Worm (Caenorhabditis elegans) whole organism, late embryonic: Measurements from ENCODE around the gene fbxa-69.

Source experiments
- C08G9.2 ChIP-seq: sonication (generic microtip); optimal IDR thresholded peaks from 2 replicates; lab custom pipeline; 2016; ENCODE audit warnings: mild to moderate bottlenecking, missing genetic modification characterization, moderate library complexity, missing compliant biosample characterization
- F13H6.1 ChIP-seq: sonication (generic microtip); optimal IDR thresholded peaks from 2 replicates; lab custom pipeline; 2016; ENCODE audit warnings: missing genetic modification characterization, missing compliant biosample characterization
- K02D7.2 ChIP-seq: sonication (generic microtip); optimal IDR thresholded peaks from 2 replicates; lab custom pipeline; 2017; ENCODE audit warnings: mild to moderate bottlenecking, missing genetic modification characterization, missing compliant biosample characterization
- ahr-1 ChIP-seq: sonication (generic microtip); optimal IDR thresholded peaks from 2 replicates; lab custom pipeline; 2016; ENCODE audit warnings: missing genetic modification characterization, missing compliant biosample characterization
- ama-1 ChIP-seq: fragments of 150-350 bp; optimal IDR thresholded peaks from 2 replicates; lab custom pipeline; 2014
- ceh-14 ChIP-seq: sonication (generic microtip); optimal IDR thresholded peaks from 2 replicates; lab custom pipeline; 2016; ENCODE audit warnings: missing genotype, missing genetic modification characterization, missing compliant biosample characterization
- ceh-19 ChIP-seq: fragments of 200-800 bp; sonication (Bioruptor generic); optimal IDR thresholded peaks from 2 replicates; lab custom pipeline; 2018; ENCODE audit warnings: mild to moderate bottlenecking, missing genetic modification characterization, missing compliant biosample characterization
- ceh-2 ChIP-seq: sonication (generic microtip); optimal IDR thresholded peaks from 2 replicates; lab custom pipeline; 2016; ENCODE audit warnings: missing genotype, missing genetic modification characterization, missing compliant biosample characterization
- ceh-22 ChIP-seq: sonication (generic microtip); optimal IDR thresholded peaks from 2 replicates; lab custom pipeline; 2017; ENCODE audit warnings: missing biosample characterization, missing genetic modification characterization
- ceh-24 ChIP-seq: sonication (generic microtip); optimal IDR thresholded peaks from 2 replicates; lab custom pipeline; 2016; ENCODE audit warnings: mild to moderate bottlenecking, missing genetic modification characterization, missing compliant biosample characterization
- ceh-30 ChIP-seq: fragments of 150-350 bp; optimal IDR thresholded peaks from 2 replicates; lab custom pipeline; 2014; ENCODE audit warnings: missing biosample characterization, missing genetic modification characterization
- ceh-31 ChIP-seq: sonication (generic microtip); optimal IDR thresholded peaks from 2 replicates; lab custom pipeline; 2016; ENCODE audit warnings: missing genetic modification characterization, missing compliant biosample characterization
- ceh-45 ChIP-seq: fragments of 200-800 bp; sonication (Bioruptor generic); IDR thresholded peaks from 2 replicates; pipeline ENCODE4 v1.3.6; 2022; ENCODE audit warnings: missing genetic modification reagents, missing genetic modification characterization, missing compliant biosample characterization
- ceh-6 ChIP-seq: fragments of 200-800 bp; sonication (Bioruptor generic); optimal IDR thresholded peaks from 2 replicates; lab custom pipeline; 2018; ENCODE audit warnings: mild to moderate bottlenecking, missing genetic modification characterization, missing compliant biosample characterization
- ceh-9 ChIP-seq: sonication (generic microtip); optimal IDR thresholded peaks from 2 replicates; lab custom pipeline; 2016; ENCODE audit warnings: mild to moderate bottlenecking, missing genetic modification characterization, inconsistent platforms, missing compliant biosample characterization
- dve-1 ChIP-seq: sonication (generic microtip); optimal IDR thresholded peaks from 2 replicates; lab custom pipeline; 2017; ENCODE audit warnings: antibody characterized with exemption, mild to moderate bottlenecking, missing genetic modification characterization, missing compliant biosample characterization
- elt-2 ChIP-seq: sonication (generic microtip); optimal IDR thresholded peaks from 2 replicates; lab custom pipeline; 2016; ENCODE audit warnings: missing genetic modification reagents, missing genetic modification characterization, missing compliant biosample characterization
- elt-4 ChIP-seq: sonication (generic microtip); optimal IDR thresholded peaks from 2 replicates; lab custom pipeline; 2016; ENCODE audit warnings: missing genetic modification characterization, missing compliant biosample characterization
- ets-4 ChIP-seq: sonication (generic microtip); optimal IDR thresholded peaks from 2 replicates; lab custom pipeline; 2016; ENCODE audit warnings: missing genetic modification characterization, missing compliant biosample characterization
- eyg-1 ChIP-seq: sonication (generic microtip); optimal IDR thresholded peaks from 2 replicates; lab custom pipeline; 2016; ENCODE audit warnings: missing genotype, missing genetic modification characterization, missing compliant biosample characterization
- fax-1 ChIP-seq: sonication (generic microtip); optimal IDR thresholded peaks from 2 replicates; lab custom pipeline; 2016; ENCODE audit warnings: missing genotype, missing genetic modification characterization, missing compliant biosample characterization
- fkh-10 ChIP-seq: fragments of 150-350 bp; optimal IDR thresholded peaks from 2 replicates; lab custom pipeline; 2014; ENCODE audit warnings: missing biosample characterization, missing genetic modification reagents, missing genetic modification characterization
- fkh-6 ChIP-seq: sonication (generic microtip); optimal IDR thresholded peaks from 2 replicates; lab custom pipeline; 2016; ENCODE audit warnings: missing genetic modification characterization, missing compliant biosample characterization
- gmeb-2 ChIP-seq: sonication (generic microtip); optimal IDR thresholded peaks from 2 replicates; lab custom pipeline; 2016; ENCODE audit warnings: missing genetic modification characterization, inconsistent platforms, missing compliant biosample characterization
- hlh-15 ChIP-seq: sonication (generic microtip); optimal IDR thresholded peaks from 2 replicates; lab custom pipeline; 2016; ENCODE audit warnings: missing genetic modification characterization, missing compliant biosample characterization
- hlh-30 ChIP-seq: sonication (generic microtip); optimal IDR thresholded peaks from 2 replicates; lab custom pipeline; 2017; ENCODE audit warnings: antibody characterized with exemption, missing genetic modification characterization, missing compliant biosample characterization; ENCODE audit not compliant: insufficient read depth
- hlh-6 ChIP-seq: sonication (generic microtip); optimal IDR thresholded peaks from 2 replicates; lab custom pipeline; 2016; ENCODE audit warnings: missing genotype, missing genetic modification characterization, missing compliant biosample characterization
- lim-6 ChIP-seq: sonication (generic microtip); optimal IDR thresholded peaks from 2 replicates; lab custom pipeline; 2016; ENCODE audit warnings: missing genetic modification characterization, missing compliant biosample characterization
- lin-11 ChIP-seq: fragments of 200-800 bp; sonication (Bioruptor generic); optimal IDR thresholded peaks from 2 replicates; lab custom pipeline; 2018; ENCODE audit warnings: mild to moderate bottlenecking, missing genetic modification characterization, missing compliant biosample characterization
- madf-2 ChIP-seq: sonication (generic microtip); optimal IDR thresholded peaks from 2 replicates; lab custom pipeline; 2017; ENCODE audit warnings: missing genetic modification characterization, missing compliant biosample characterization
- nhr-11 ChIP-seq: fragments of 150-350 bp; optimal IDR thresholded peaks from 2 replicates; lab custom pipeline; 2014; ENCODE audit warnings: missing biosample characterization, missing genetic modification characterization
- nhr-232 ChIP-seq: sonication (generic microtip); optimal IDR thresholded peaks from 2 replicates; lab custom pipeline; 2016; ENCODE audit warnings: missing genetic modification characterization, missing compliant biosample characterization
- odd-2 ChIP-seq: sonication (generic microtip); optimal IDR thresholded peaks from 2 replicates; lab custom pipeline; 2017; ENCODE audit warnings: antibody characterized with exemption, mild to moderate bottlenecking, missing genetic modification characterization, missing compliant biosample characterization
- pax-1 ChIP-seq: fragments of 150-350 bp; optimal IDR thresholded peaks from 2 replicates; lab custom pipeline; 2014; ENCODE audit warnings: missing biosample characterization, missing genetic modification characterization
- pha-4 ChIP-seq: fragments of 150-350 bp; optimal IDR thresholded peaks from 2 replicates; lab custom pipeline; 2018; ENCODE audit warnings: missing biosample characterization, missing genetic modification reagents, missing genetic modification characterization
- ref-2 ChIP-seq: sonication (generic microtip); optimal IDR thresholded peaks from 2 replicates; lab custom pipeline; 2016; ENCODE audit warnings: missing genetic modification characterization, missing compliant biosample characterization
- sdc-2 ChIP-seq: sonication (generic microtip); optimal IDR thresholded peaks from 2 replicates; lab custom pipeline; 2016; ENCODE audit warnings: missing genotype, missing genetic modification characterization, missing compliant biosample characterization
- sox-4 ChIP-seq: sonication (generic microtip); optimal IDR thresholded peaks from 2 replicates; lab custom pipeline; 2017; ENCODE audit warnings: mild to moderate bottlenecking, missing genetic modification characterization, inconsistent platforms, missing compliant biosample characterization
- unc-42 ChIP-seq: sonication (generic microtip); optimal IDR thresholded peaks from 2 replicates; lab custom pipeline; 2016; ENCODE audit warnings: missing genotype, missing genetic modification characterization, missing compliant biosample characterization
- unc-55 ChIP-seq: sonication (generic microtip); optimal IDR thresholded peaks from 2 replicates; lab custom pipeline; 2017; ENCODE audit warnings: missing biosample characterization, missing genetic modification reagents, missing genetic modification characterization

fbxa-69 gene

ce11 chrV:15826110-15826509, 10.3 kb upstream of the fbxa-69 start, which contains the start of gene srbc-51:
srbc-51 (plus strand) TSS chrV:15826410.
- TF ChIP-seq pha-4 (tag; lab: Kevin White, UChicago) (no peak), ceh-22 (tag; lab: Kevin White, UChicago) (no peak), F13H6.1 (tag; lab: Kevin White, UChicago) (no peak), dve-1 (tag; lab: Kevin White, UChicago) (no peak), hlh-6 (tag; lab: Kevin White, UChicago) (no peak), hlh-30 (tag; lab: Kevin White, UChicago) (no peak), elt-2 (tag; lab: Kevin White, UChicago) (no peak), lim-6 (tag; lab: Kevin White, UChicago) (no peak), ceh-45 (GFP tag; lab: Robert Waterston, UW) (no peak), ref-2 (tag; lab: Kevin White, UChicago) (no peak), elt-4 (tag; lab: Kevin White, UChicago) (no peak), fax-1 (tag; lab: Kevin White, UChicago) (no peak), ceh-2 (no peak), unc-55 (GFP tag; lab: Kevin White, UChicago) (no peak), ets-4 (no peak), ceh-31 (no peak)

- no peak for TF ChIP-seq ceh-19 (GFP tag; lab: Kevin White, UChicago)
- TF ChIP-seq ceh-2 = no peak
- no peak for TF ChIP-seq lin-11 (tag; lab: Kevin White, UChicago)
- no peak for TF ChIP-seq ceh-14
- no peak for TF ChIP-seq pha-4 (tag; lab: Kevin White, UChicago)
- TF ChIP-seq eyg-1 (tag; lab: Kevin White, UChicago) = no peak
- no peak for TF ChIP-seq pax-1
Measured at ce11 chrV:15824866-15825265, 9.1 kb upstream of the fbxa-69 start, which contains the start of gene srbc-50. srbc-50 (minus strand) TSS chrV:15824966.

- TF ChIP-seq hlh-6 (tag; lab: Kevin White, UChicago) = no peak
- TF ChIP-seq K02D7.2 (tag; lab: Kevin White, UChicago) = no peak
- no peak for TF ChIP-seq ref-2 (tag; lab: Kevin White, UChicago)
- no peak for TF ChIP-seq ceh-6 (GFP tag; lab: Kevin White, UChicago)
- no peak for TF ChIP-seq gmeb-2 (tag; lab: Kevin White, UChicago)
- no peak for TF ChIP-seq ceh-14
- no peak for TF ChIP-seq odd-2 (tag; lab: Kevin White, UChicago)
- no peak for TF ChIP-seq ceh-30 (tag; lab: Kevin White, UChicago)
- TF ChIP-seq hlh-30 (tag; lab: Kevin White, UChicago) = no peak
- TF ChIP-seq madf-2 (tag; lab: Kevin White, UChicago) = no peak
- TF ChIP-seq ahr-1 (tag; lab: Kevin White, UChicago) = no peak
- TF ChIP-seq elt-2 (tag; lab: Kevin White, UChicago) = no peak
- TF ChIP-seq fkh-6 (tag; lab: Kevin White, UChicago) = no peak
- TF ChIP-seq lin-11 (tag; lab: Kevin White, UChicago) = no peak
- TF ChIP-seq nhr-11 (tag; lab: Kevin White, UChicago) = no peak
- TF ChIP-seq unc-42 (tag; lab: Kevin White, UChicago) = no peak
- no peak for TF ChIP-seq sdc-2 (tag; lab: Kevin White, UChicago)
- TF ChIP-seq ceh-9 (tag; lab: Kevin White, UChicago) = no peak
Measured at ce11 chrV:15821398-15821797, 5.6 kb upstream of the fbxa-69 start, which contains the start of gene srbc-49. srbc-49 (plus strand) TSS chrV:15821698.

ce11 chrV:15819983-15820382, 4.2 kb upstream of the fbxa-69 start, which contains the start of gene srbc-48:
srbc-48 (plus strand) TSS chrV:15820283.
- TF ChIP-seq ceh-2 (no peak), sox-4 (tag; lab: Kevin White, UChicago) (no peak), nhr-232 (tag; lab: Kevin White, UChicago) (no peak), fax-1 (tag; lab: Kevin White, UChicago) (no peak), fkh-10 (no peak), hlh-15 (tag; lab: Kevin White, UChicago) (no peak), C08G9.2 (tag; lab: Kevin White, UChicago) (no peak), ama-1 (lab: Kevin White, UChicago) (no peak), ceh-24 (no peak)
- TF ChIP-seq, all 69 proteins: peak for 0
